Fruit fly (Drosophila melanogaster): ENCODE data around the gene CG10064.

Gene CG10064

dm6 chr3L:6934799-6935318 lies 32.8 kb downstream of the CG10064 start:
- TF ChIP-seq toe (GFP tag; optimal IDR thresholded peaks at IDR 0.05): no peak
- TF ChIP-seq cic (GFP tag; optimal IDR thresholded peaks at IDR 0.05): no peak
- TF ChIP-seq Crg-1 (GFP tag; optimal IDR thresholded peaks at IDR 0.05): no peak
- no peak for TF ChIP-seq cnc (optimal IDR thresholded peaks at IDR 0.05)
- TF ChIP-seq CG14711 (tag; optimal IDR thresholded peaks at IDR 0.05): no peak
- TF ChIP-seq tj (GFP tag; optimal IDR thresholded peaks at IDR 0.05): no peak
- TF ChIP-seq bab1 (GFP tag; optimal IDR thresholded peaks at IDR 0.05): no peak
- TF ChIP-seq Hr96 (GFP tag; optimal IDR thresholded peaks at IDR 0.05): no peak
- no peak for TF ChIP-seq Clk (GFP tag; optimal IDR thresholded peaks at IDR 0.05)
- no peak for TF ChIP-seq CG1620 (GFP tag; optimal IDR thresholded peaks at IDR 0.05)
- no peak for TF ChIP-seq CG7101 (tag; optimal IDR thresholded peaks at IDR 0.05)

- TF ChIP-seq CG11617 (GFP tag; optimal IDR thresholded peaks at IDR 0.05) (peak; percentile 6), CG1620 (GFP tag; optimal IDR thresholded peaks at IDR 0.05) (no peak)
These were observed 35.1 kb downstream of the CG10064 start, which contains the start of gene CG14820 for dm6 chr3L:6932626-6933025. TSS of gene CG14820 (plus strand) at chr3L:6932926.

- TF ChIP-seq toe (GFP tag; optimal IDR thresholded peaks at IDR 0.05): no peak
- TF ChIP-seq CG12768 (GFP tag; optimal IDR thresholded peaks at IDR 0.05): no peak
- TF ChIP-seq CG11617 (GFP tag; optimal IDR thresholded peaks at IDR 0.05): no peak
- TF ChIP-seq bab1 (GFP tag; optimal IDR thresholded peaks at IDR 0.05): no peak
- TF ChIP-seq CG5204 (GFP tag; optimal IDR thresholded peaks at IDR 0.05): no peak
These were observed 35.8 kb downstream of the CG10064 start, which contains the start of gene CG45413 for dm6 chr3L:6931850-6932249. TSS of gene CG45413 (minus strand) at chr3L:6931950.

- no peak for TF ChIP-seq kay (GFP tag; ENCODE audit: borderline replicate concordance)
- no peak for TF ChIP-seq CG12768 (GFP tag; optimal IDR thresholded peaks at IDR 0.05)
- TF ChIP-seq tj (GFP tag; optimal IDR thresholded peaks at IDR 0.05): no peak
- no peak for TF ChIP-seq CG14711 (tag; optimal IDR thresholded peaks at IDR 0.05)
- TF ChIP-seq toe (GFP tag; optimal IDR thresholded peaks at IDR 0.05): no peak
- TF ChIP-seq CG7045 (GFP tag; optimal IDR thresholded peaks at IDR 0.05): no peak
- no peak for TF ChIP-seq cic (GFP tag; optimal IDR thresholded peaks at IDR 0.05)
- TF ChIP-seq pad (GFP tag; optimal IDR thresholded peaks at IDR 0.05): no peak
- no peak for TF ChIP-seq Crg-1 (GFP tag; optimal IDR thresholded peaks at IDR 0.05)
- no peak for TF ChIP-seq bab1 (GFP tag; optimal IDR thresholded peaks at IDR 0.05)
- TF ChIP-seq Mnt (GFP tag; optimal IDR thresholded peaks at IDR 0.05): no peak
- no peak for TF ChIP-seq Hr96 (GFP tag; optimal IDR thresholded peaks at IDR 0.05)
- TF ChIP-seq CG7101 (tag; optimal IDR thresholded peaks at IDR 0.05): no peak
These were observed 41.9 kb downstream of the CG10064 start for dm6 chr3L:6925843-6926242.

- TF ChIP-seq CG1620 (GFP tag; optimal IDR thresholded peaks at IDR 0.05) (no peak), CG33017 (tag; optimal IDR thresholded peaks at IDR 0.05) (no peak), CG7101 (tag; optimal IDR thresholded peaks at IDR 0.05) (no peak), Hr96 (GFP tag; optimal IDR thresholded peaks at IDR 0.05) (no peak), CG5204 (GFP tag; optimal IDR thresholded peaks at IDR 0.05) (no peak), Clk (GFP tag; optimal IDR thresholded peaks at IDR 0.05) (no peak), Crg-1 (GFP tag; optimal IDR thresholded peaks at IDR 0.05) (no peak)
These were observed 48.5 kb downstream of the CG10064 start for dm6 chr3L:6919213-6919612.
